Worm (Caenorhabditis elegans) whole organism, L1 larva: ENCODE measurements around the gene pkc-3.

Experiments used
- C16A3.4 ChIP-seq: fragments of 150-350 bp; optimal IDR thresholded peaks from 2 replicates; lab custom pipeline; 2014; ENCODE audit warnings: missing biosample characterization, missing genetic modification characterization
- Y116A8C.19 ChIP-seq: sonication (generic microtip); optimal IDR thresholded peaks from 2 replicates; lab custom pipeline; 2016; ENCODE audit warnings: missing compliant biosample characterization, missing genetic modification characterization, borderline replicate concordance
- aha-1 ChIP-seq: fragments of 150-350 bp; optimal IDR thresholded peaks from 2 replicates; lab custom pipeline; 2014; ENCODE audit warnings: missing biosample characterization, missing genetic modification characterization
- ama-1 ChIP-seq: fragments of 150-350 bp; optimal IDR thresholded peaks from 2 replicates; lab custom pipeline; 2014
- blmp-1 ChIP-seq: fragments of 150-350 bp; optimal IDR thresholded peaks from 2 replicates; lab custom pipeline; 2014; ENCODE audit warnings: missing biosample characterization, missing genetic modification characterization
- ceh-63 ChIP-seq: fragments of 200-800 bp; sonication (Bioruptor generic); optimal IDR thresholded peaks from 2 replicates; lab custom pipeline; 2018; ENCODE audit warnings: mild to moderate bottlenecking, missing genetic modification characterization, missing compliant biosample characterization
- ceh-8 ChIP-seq: fragments of 200-800 bp; sonication (Bioruptor generic); optimal IDR thresholded peaks from 2 replicates; lab custom pipeline; 2018; ENCODE audit warnings: mild to moderate bottlenecking, missing genetic modification characterization, moderate library complexity, missing compliant biosample characterization
- ceh-82 ChIP-seq, 3 experiments: fragments of 150-350 bp in 1 of 3; sonication (generic microtip) in 2 of 3; optimal IDR thresholded peaks; 2 replicates each; lab custom pipeline; 2014 to 2017; ENCODE audit warnings: missing biosample characterization in 3 of 3, missing genetic modification characterization in 3 of 3
- ceh-88 ChIP-seq: fragments of 200-800 bp; sonication (Bioruptor generic); IDR thresholded peaks from 2 replicates; pipeline ENCODE4 v1.3.6; 2022; ENCODE audit warnings: missing genetic modification characterization, missing compliant biosample characterization
- dpl-1 ChIP-seq, 3 experiments: fragments of 150-350 bp in 2 of 3; sonication (generic microtip) in 1 of 3; optimal IDR thresholded peaks; 2 replicates each; lab custom pipeline; 2014 to 2017; ENCODE audit warnings: missing biosample characterization in 3 of 3, missing genetic modification characterization in 3 of 3, missing genetic modification reagents in 3 of 3
- dsc-1 ChIP-seq: sonication (generic microtip); optimal IDR thresholded peaks from 2 replicates; lab custom pipeline; 2016; ENCODE audit warnings: mild to moderate bottlenecking, missing genetic modification characterization, missing compliant biosample characterization
- efl-1 ChIP-seq, 4 experiments: fragments of 150-350 bp; optimal IDR thresholded peaks in 3 of 4; peaks in 1 of 4; 1 replicate in 1 of 4; 2 replicates in 3 of 4; lab custom pipeline; 2014; ENCODE audit warnings: missing biosample characterization in 2 of 4, missing genetic modification characterization in 2 of 4, missing genetic modification reagents in 2 of 4
- egl-27 ChIP-seq, 2 experiments: fragments of 150-350 bp in 1 of 2; sonication (generic microtip); optimal IDR thresholded peaks; 3 replicates each; lab custom pipeline; 2017 to 2018; ENCODE audit warnings: missing biosample characterization in 2 of 2, missing genetic modification characterization in 2 of 2, missing genetic modification reagents in 2 of 2
- elt-2 ChIP-seq: sonication (generic microtip); optimal IDR thresholded peaks from 2 replicates; lab custom pipeline; 2016; ENCODE audit warnings: missing genetic modification characterization, mild to moderate bottlenecking, inconsistent platforms, missing compliant biosample characterization, missing genetic modification reagents
- fkh-10 ChIP-seq: sonication (generic microtip); optimal IDR thresholded peaks from 2 replicates; lab custom pipeline; 2017; ENCODE audit warnings: missing biosample characterization, missing genetic modification reagents, missing genetic modification characterization
- fkh-4 ChIP-seq: sonication (generic microtip); optimal IDR thresholded peaks from 2 replicates; lab custom pipeline; 2016; ENCODE audit warnings: missing compliant biosample characterization, missing genetic modification characterization, borderline replicate concordance
- grh-1 ChIP-seq: fragments of 200-800 bp; sonication (Bioruptor generic); IDR thresholded peaks from 2 replicates; pipeline ENCODE4 v1.3.6; 2022; ENCODE audit warnings: missing genetic modification reagents, missing genetic modification characterization, missing compliant biosample characterization
- hlh-4 ChIP-seq: sonication (generic microtip); optimal IDR thresholded peaks from 2 replicates; lab custom pipeline; 2016; ENCODE audit warnings: mild to moderate bottlenecking, missing genetic modification characterization, missing compliant biosample characterization
- irx-1 ChIP-seq: sonication (generic microtip); optimal IDR thresholded peaks from 2 replicates; lab custom pipeline; 2016; ENCODE audit warnings: missing genetic modification characterization, missing compliant biosample characterization
- isw-1 ChIP-seq: fragments of 200-800 bp; sonication (Bioruptor generic); IDR thresholded peaks from 2 replicates; pipeline ENCODE4 v1.3.6; 2022; ENCODE audit warnings: missing genetic modification characterization, missing compliant biosample characterization
- lin-14 ChIP-seq: fragments of 200-800 bp; sonication (Bioruptor generic); optimal IDR thresholded peaks from 2 replicates; lab custom pipeline; 2018; ENCODE audit warnings: mild to moderate bottlenecking, missing genetic modification characterization, moderate library complexity, missing compliant biosample characterization
- lin-39 ChIP-seq: fragments of 150-350 bp; optimal IDR thresholded peaks from 2 replicates; lab custom pipeline; 2014; ENCODE audit warnings: missing biosample characterization, missing genetic modification reagents, missing genetic modification characterization
- mab-9 ChIP-seq: fragments of 200-800 bp; sonication (Bioruptor generic); IDR thresholded peaks from 2 replicates; pipeline ENCODE4 v1.3.6; 2022; ENCODE audit warnings: missing genetic modification reagents, missing genetic modification characterization, missing compliant biosample characterization
- nhr-12 ChIP-seq: sonication (generic microtip); optimal IDR thresholded peaks from 2 replicates; lab custom pipeline; 2017; ENCODE audit warnings: missing biosample characterization, missing genetic modification characterization
- nhr-19 ChIP-seq: fragments of 200-800 bp; sonication (Bioruptor generic); conservative IDR thresholded peaks from 2 replicates; pipeline ENCODE4 v1.3.6; 2022; ENCODE audit warnings: missing genetic modification characterization, missing compliant biosample characterization
- nhr-47 ChIP-seq: sonication (generic microtip); optimal IDR thresholded peaks from 2 replicates; lab custom pipeline; 2016; ENCODE audit warnings: mild to moderate bottlenecking, missing genetic modification characterization, moderate library complexity, missing compliant biosample characterization
- nhr-84 ChIP-seq: sonication (generic microtip); optimal IDR thresholded peaks from 2 replicates; lab custom pipeline; 2017; ENCODE audit warnings: missing biosample characterization, missing genetic modification characterization
- nhr-85 ChIP-seq: sonication (generic microtip); peaks from one replicate; lab custom pipeline; 2016; ENCODE audit warnings: missing genetic modification characterization, inconsistent platforms, missing compliant biosample characterization
- nhr-90 ChIP-seq: sonication (generic microtip); optimal IDR thresholded peaks from 2 replicates; lab custom pipeline; 2016; ENCODE audit warnings: mild to moderate bottlenecking, missing genetic modification characterization, missing compliant biosample characterization; ENCODE audit not compliant: poor library complexity
- pqm-1 ChIP-seq: sonication (generic microtip); optimal IDR thresholded peaks from 3 replicates; lab custom pipeline; 2017; ENCODE audit warnings: missing biosample characterization, missing genetic modification characterization
- sptf-1 ChIP-seq: fragments of 150-350 bp; optimal IDR thresholded peaks from 2 replicates; lab custom pipeline; 2014; ENCODE audit warnings: missing biosample characterization, missing genetic modification characterization
- tbx-2 ChIP-seq: sonication (generic microtip); optimal IDR thresholded peaks from 2 replicates; lab custom pipeline; 2016; ENCODE audit warnings: missing genetic modification characterization, missing compliant biosample characterization
- vab-15 ChIP-seq: sonication (generic microtip); optimal IDR thresholded peaks from 2 replicates; lab custom pipeline; 2017; ENCODE audit warnings: missing genotype, mild to moderate bottlenecking, missing genetic modification characterization, missing compliant biosample characterization
- ztf-11 ChIP-seq, 2 experiments: sonication (generic microtip); optimal IDR thresholded peaks; 2 replicates each; lab custom pipeline; 2016 to 2017; ENCODE audit warnings: missing genetic modification characterization in 2 of 2, missing biosample characterization in 1 of 2, missing compliant biosample characterization in 1 of 2
- ztf-4 ChIP-seq: fragments of 150-350 bp; optimal IDR thresholded peaks from 2 replicates; lab custom pipeline; 2014; ENCODE audit warnings: missing biosample characterization, missing genetic modification characterization

Gene pkc-3

DNA sequence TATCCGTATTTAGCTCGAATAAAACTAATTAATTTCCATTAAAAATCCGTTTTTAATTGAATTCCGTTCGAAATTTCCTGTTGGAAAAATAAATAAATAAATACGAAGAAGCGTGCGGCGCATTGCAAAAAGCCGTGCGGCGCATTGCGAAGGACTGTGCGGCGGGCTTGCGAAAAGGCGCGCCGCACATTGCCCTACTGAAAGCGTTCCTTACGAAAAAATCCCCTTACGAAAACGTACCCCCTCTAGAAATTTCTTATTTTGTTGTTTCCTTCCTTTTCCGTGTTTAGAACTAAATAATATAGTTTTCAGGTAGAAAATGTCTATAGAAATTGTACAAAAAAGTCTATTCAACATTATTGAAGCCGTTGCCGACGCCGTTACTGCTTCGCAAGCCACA, 29.5 kb upstream of the pkc-3 start, which contains the start of gene F09E5.8:
Gene F09E5.8, plus strand, starts transcription at position 313 of the 400 bp plus-strand sequence.
- TF ChIP-seq nhr-19 (GFP tag; lab: Robert Waterston, UW) = peak; percentile 59
- peak; percentile 42; the same call in 1 of the 2 replicates for TF ChIP-seq ceh-88 (GFP tag; lab: Robert Waterston, UW)
- peak; percentile 32; the same call in 1 of the 2 replicates for TF ChIP-seq grh-1 (GFP tag; lab: Robert Waterston, UW)
- peak; percentile 41 for TF ChIP-seq isw-1 (GFP tag; lab: Robert Waterston, UW)

- TF ChIP-seq dsc-1 (tag; lab: Kevin White, UChicago) (no peak), mab-9 (GFP tag; lab: Robert Waterston, UW) (no peak), ceh-8 (GFP tag; lab: Kevin White, UChicago) (no peak), aha-1 (tag; lab: Kevin White, UChicago) (no peak), lin-14 (GFP tag; lab: Kevin White, UChicago) (no peak), vab-15 (tag; lab: Kevin White, UChicago) (no peak), nhr-90 (tag; lab: Kevin White, UChicago) (no peak), Y116A8C.19 (no peak), C16A3.4 (tag; lab: Kevin White, UChicago) (no peak), nhr-47 (tag; lab: Kevin White, UChicago) (no peak), egl-27 (tag; optimal IDR thresholded peaks at IDR 0.05; lab: Kevin White, UChicago) (no peak), fkh-10 (GFP tag; lab: Kevin White, UChicago) (no peak), ceh-63 (GFP tag; lab: Kevin White, UChicago) (no peak), pqm-1 (tag; lab: Kevin White, UChicago) (no peak), dpl-1 (GFP tag; optimal IDR thresholded peaks at IDR 0.05; lab: Kevin White, UChicago) (no peak), hlh-4 (tag; lab: Kevin White, UChicago) (no peak), fkh-4 (tag; lab: Kevin White, UChicago) (no peak), ztf-11 (tag; optimal IDR thresholded peaks at IDR 0.05; lab: Kevin White, UChicago) (no peak), ceh-88 (GFP tag; lab: Robert Waterston, UW) (no peak), sptf-1 (no peak)
Measured at ce11 chrII:5351799-5352198, 28.0 kb upstream of the pkc-3 start, which contains the start of gene F09E5.7. Gene F09E5.7, plus strand, starts transcription at chrII:5352099.

ce11 chrII:5353642-5354041, 26.2 kb upstream of the pkc-3 start:
- TF ChIP-seq Y116A8C.19 = no peak
- TF ChIP-seq efl-1 (optimal IDR thresholded peaks at IDR 0.05; lab: Kevin White, UChicago) = no peak
- TF ChIP-seq efl-1 (GFP tag; optimal IDR thresholded peaks at IDR 0.05 in 1 of 2; lab: Kevin White, UChicago) = peak in 1 of 2 experiments; percentile 44
- TF ChIP-seq sptf-1 = no peak
- TF ChIP-seq elt-2 = peak; percentile 10
- no peak for TF ChIP-seq ceh-63 (GFP tag; lab: Kevin White, UChicago)
- no peak for TF ChIP-seq nhr-12 (tag; lab: Kevin White, UChicago)
- no peak for TF ChIP-seq ztf-4

- no peak for TF ChIP-seq lin-39 (tag; lab: Kevin White, UChicago)
- TF ChIP-seq ama-1 (lab: Kevin White, UChicago) = no peak
- TF ChIP-seq hlh-4 (tag; lab: Kevin White, UChicago) = no peak
- no peak for TF ChIP-seq tbx-2 (tag; lab: Kevin White, UChicago)
- TF ChIP-seq nhr-84 (tag; lab: Kevin White, UChicago) = no peak
- TF ChIP-seq ceh-82 (tag; optimal IDR thresholded peaks at IDR 0.05; lab: Kevin White, UChicago) = no peak
- no peak for TF ChIP-seq nhr-85 (tag; lab: Kevin White, UChicago)
- no peak for TF ChIP-seq blmp-1 (tag; lab: Kevin White, UChicago)
- TF ChIP-seq irx-1 (tag; lab: Kevin White, UChicago) = no peak
Measured at ce11 chrII:5355384-5355783, 24.4 kb upstream of the pkc-3 start, which contains the start of gene srg-69. Gene srg-69, plus strand, starts transcription at chrII:5355684.
